Worm (Caenorhabditis elegans): Measurements from ENCODE around the gene svh-1.

DNA sequence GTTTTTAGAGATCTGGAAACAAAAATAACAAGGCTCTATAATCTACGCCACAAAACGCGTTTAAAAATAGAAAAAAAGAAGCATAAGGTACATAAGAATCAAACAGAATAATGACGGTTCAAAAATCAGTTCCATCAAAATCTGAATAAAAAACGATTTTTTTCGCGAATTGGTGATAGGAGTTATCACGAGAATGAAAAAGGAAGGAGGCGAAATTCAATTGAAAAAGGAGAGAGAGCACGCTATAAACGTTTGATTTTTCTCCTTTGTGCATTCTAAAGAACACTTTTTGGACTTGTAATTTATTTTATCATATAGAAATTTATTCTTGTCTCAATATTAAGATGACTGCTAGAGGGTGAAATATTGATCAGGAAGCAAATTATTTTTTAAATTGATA is 44.9 kb downstream of the svh-1 start:
- TF ChIP-seq tbx-37 (GFP tag; conservative IDR thresholded peaks at IDR 0.05), result no peak
- no peak for TF ChIP-seq scrt-1 (GFP tag; IDR thresholded peaks at IDR 0.05)
- no peak for TF ChIP-seq B0310.2 (tag; optimal IDR thresholded peaks at IDR 0.05)
- TF ChIP-seq ceh-13 (GFP tag; optimal IDR thresholded peaks at IDR 0.05), result no peak
- TF ChIP-seq tbx-11 (GFP tag; IDR thresholded peaks at IDR 0.05), result no peak
